Fruit fly (Drosophila melanogaster): Measurements from ENCODE around the gene Bhmt.

dm6 chr2L:18966844-18967243 is 9.7 kb upstream of the Bhmt start:
- TF ChIP-seq Hr38 (GFP tag; optimal IDR thresholded peaks at IDR 0.05) (no peak), salr (GFP tag; optimal IDR thresholded peaks at IDR 0.05) (no peak), Smox (GFP tag; optimal IDR thresholded peaks at IDR 0.05) (no peak)
